Worm (Caenorhabditis elegans): ENCODE results near the gene vha-18.

ce11 chrV:8445636-8446035 lies 32.4 kb upstream of the vha-18 start:
- TF ChIP-seq lin-39 (tag; optimal IDR thresholded peaks at IDR 0.05) (no peak), ztf-11 (tag; optimal IDR thresholded peaks at IDR 0.05) (no peak), lin-35 (GFP tag; optimal IDR thresholded peaks at IDR 0.05) (peak; percentile 2 to 64), lin-13 (GFP tag; optimal IDR thresholded peaks at IDR 0.05) (no peak), nhr-28 (tag; optimal IDR thresholded peaks at IDR 0.05) (no peak), unc-98 (GFP tag; IDR thresholded peaks at IDR 0.05) (no peak), ceh-82 (tag; optimal IDR thresholded peaks at IDR 0.05) (no peak), mep-1 (tag; optimal IDR thresholded peaks at IDR 0.05) (peak; percentile 16), lsy-2 (tag; optimal IDR thresholded peaks at IDR 0.05) (peak; percentile 5 to 62), elt-2 (tag; optimal IDR thresholded peaks at IDR 0.05) (peak; percentile 51)

Data from whole organism, L1 larva.